Worm (Caenorhabditis elegans) whole organism, early embryonic: ENCODE measurements around the gene snt-1.

Experiments used
- B0310.2 ChIP-seq: sonication (generic microtip); optimal IDR thresholded peaks from 2 replicates; lab custom pipeline; 2016; ENCODE audit warnings: mild to moderate bottlenecking, missing genetic modification characterization, missing compliant biosample characterization
- F13C5.2 ChIP-seq: sonication (generic microtip); optimal IDR thresholded peaks from 2 replicates; lab custom pipeline; 2017; ENCODE audit warnings: mild to moderate bottlenecking, missing genetic modification characterization, inconsistent platforms, missing compliant biosample characterization
- ama-1 ChIP-seq: fragments of 150-350 bp; optimal IDR thresholded peaks from 2 replicates; lab custom pipeline; 2014
- ets-7 ChIP-seq: sonication (generic microtip); optimal IDR thresholded peaks from 2 replicates; lab custom pipeline; 2016; ENCODE audit warnings: missing genotype, missing genetic modification characterization, missing compliant biosample characterization
- flt-1 ChIP-seq: fragments of 200-800 bp; sonication (Bioruptor generic); IDR thresholded peaks from 2 replicates; pipeline ENCODE4 v1.3.6; 2022; ENCODE audit warnings: missing genetic modification characterization, missing compliant biosample characterization
- hmg-4 ChIP-seq: fragments of 200-800 bp; sonication (Bioruptor generic); optimal IDR thresholded peaks from 2 replicates; lab custom pipeline; 2018; ENCODE audit warnings: mild to moderate bottlenecking, missing genetic modification characterization, missing compliant biosample characterization
- hnd-1 ChIP-seq: sonication (generic microtip); optimal IDR thresholded peaks from 2 replicates; lab custom pipeline; 2016; ENCODE audit warnings: missing genetic modification characterization, missing compliant biosample characterization
- pes-1 ChIP-seq: fragments of 200-800 bp; sonication (Bioruptor generic); IDR thresholded peaks from 2 replicates; pipeline ENCODE4 v1.3.6; 2022; ENCODE audit warnings: missing genetic modification reagents, missing genetic modification characterization, missing compliant biosample characterization
- tbx-11 ChIP-seq: fragments of 200-800 bp; sonication (Bioruptor generic); IDR thresholded peaks from 2 replicates; pipeline ENCODE4 v1.3.6; 2022; ENCODE audit warnings: missing genetic modification characterization, missing compliant biosample characterization

ce11 chrII:6849308-6849707 is 38.5 kb downstream of the snt-1 start:
- TF ChIP-seq flt-1 (no peak), ama-1 (lab: Kevin White, UChicago) (no peak), B0310.2 (tag; lab: Kevin White, UChicago) (no peak), tbx-11 (GFP tag; lab: Robert Waterston, UW) (no peak), pes-1 (no peak), F13C5.2 (no peak), ets-7 (tag; lab: Kevin White, UChicago) (no peak), hnd-1 (no peak), hmg-4 (GFP tag; lab: Kevin White, UChicago) (no peak)
